Worm (Caenorhabditis elegans) whole organism, late embryonic: ENCODE data around the gene ain-1.

Experiments
- C08G9.2 ChIP-seq: sonication (generic microtip); optimal IDR thresholded peaks from 2 replicates; lab custom pipeline; 2016; ENCODE audit warnings: mild to moderate bottlenecking, missing genetic modification characterization, moderate library complexity, missing compliant biosample characterization
- C38D4.7 ChIP-seq: fragments of 200-800 bp; sonication (Bioruptor generic); optimal IDR thresholded peaks from 2 replicates; lab custom pipeline; 2018; ENCODE audit warnings: mild to moderate bottlenecking, missing genetic modification characterization, moderate library complexity, missing compliant biosample characterization
- F13H6.1 ChIP-seq: sonication (generic microtip); optimal IDR thresholded peaks from 2 replicates; lab custom pipeline; 2016; ENCODE audit warnings: missing genetic modification characterization, missing compliant biosample characterization
- T23F11.4 ChIP-seq: fragments of 200-800 bp; sonication (Bioruptor generic); optimal IDR thresholded peaks from 2 replicates; lab custom pipeline; 2018; ENCODE audit warnings: mild to moderate bottlenecking, missing genetic modification characterization, missing compliant biosample characterization
- Y22D7AL.16 ChIP-seq: sonication (generic microtip); optimal IDR thresholded peaks from 2 replicates; lab custom pipeline; 2016; ENCODE audit warnings: missing genetic modification characterization, missing compliant biosample characterization
- ahr-1 ChIP-seq: sonication (generic microtip); optimal IDR thresholded peaks from 2 replicates; lab custom pipeline; 2016; ENCODE audit warnings: missing genetic modification characterization, missing compliant biosample characterization
- ama-1 ChIP-seq: fragments of 150-350 bp; optimal IDR thresholded peaks from 2 replicates; lab custom pipeline; 2014
- ceh-14 ChIP-seq: sonication (generic microtip); optimal IDR thresholded peaks from 2 replicates; lab custom pipeline; 2016; ENCODE audit warnings: missing genotype, missing genetic modification characterization, missing compliant biosample characterization
- ceh-18 ChIP-seq: sonication (generic microtip); optimal IDR thresholded peaks from 2 replicates; lab custom pipeline; 2016; ENCODE audit warnings: missing genetic modification characterization, missing compliant biosample characterization
- ceh-19 ChIP-seq: fragments of 200-800 bp; sonication (Bioruptor generic); optimal IDR thresholded peaks from 2 replicates; lab custom pipeline; 2018; ENCODE audit warnings: mild to moderate bottlenecking, missing genetic modification characterization, missing compliant biosample characterization
- ceh-2 ChIP-seq: sonication (generic microtip); optimal IDR thresholded peaks from 2 replicates; lab custom pipeline; 2016; ENCODE audit warnings: missing genotype, missing genetic modification characterization, missing compliant biosample characterization
- ceh-22 ChIP-seq: sonication (generic microtip); optimal IDR thresholded peaks from 2 replicates; lab custom pipeline; 2017; ENCODE audit warnings: missing biosample characterization, missing genetic modification characterization
- ceh-24 ChIP-seq: sonication (generic microtip); optimal IDR thresholded peaks from 2 replicates; lab custom pipeline; 2016; ENCODE audit warnings: mild to moderate bottlenecking, missing genetic modification characterization, missing compliant biosample characterization
- ceh-30 ChIP-seq: fragments of 150-350 bp; optimal IDR thresholded peaks from 2 replicates; lab custom pipeline; 2014; ENCODE audit warnings: missing biosample characterization, missing genetic modification characterization
- ceh-31 ChIP-seq: sonication (generic microtip); optimal IDR thresholded peaks from 2 replicates; lab custom pipeline; 2016; ENCODE audit warnings: missing genetic modification characterization, missing compliant biosample characterization
- ceh-34 ChIP-seq: sonication (generic microtip); optimal IDR thresholded peaks from 2 replicates; lab custom pipeline; 2016; ENCODE audit warnings: mild to moderate bottlenecking, missing genetic modification characterization, missing compliant biosample characterization
- ceh-45 ChIP-seq: fragments of 200-800 bp; sonication (Bioruptor generic); IDR thresholded peaks from 2 replicates; pipeline ENCODE4 v1.3.6; 2022; ENCODE audit warnings: missing genetic modification reagents, missing genetic modification characterization, missing compliant biosample characterization
- ceh-48 ChIP-seq: sonication (generic microtip); optimal IDR thresholded peaks from 2 replicates; lab custom pipeline; 2016; ENCODE audit warnings: missing genetic modification characterization, inconsistent platforms, missing compliant biosample characterization
- ceh-9 ChIP-seq: sonication (generic microtip); optimal IDR thresholded peaks from 2 replicates; lab custom pipeline; 2016; ENCODE audit warnings: mild to moderate bottlenecking, missing genetic modification characterization, inconsistent platforms, missing compliant biosample characterization
- dmd-4 ChIP-seq: sonication (generic microtip); optimal IDR thresholded peaks from 2 replicates; lab custom pipeline; 2016; ENCODE audit warnings: borderline replicate concordance, missing genetic modification characterization, missing compliant biosample characterization
- dve-1 ChIP-seq: sonication (generic microtip); optimal IDR thresholded peaks from 2 replicates; lab custom pipeline; 2017; ENCODE audit warnings: antibody characterized with exemption, mild to moderate bottlenecking, missing genetic modification characterization, missing compliant biosample characterization
- elt-4 ChIP-seq: sonication (generic microtip); optimal IDR thresholded peaks from 2 replicates; lab custom pipeline; 2016; ENCODE audit warnings: missing genetic modification characterization, missing compliant biosample characterization
- eyg-1 ChIP-seq: sonication (generic microtip); optimal IDR thresholded peaks from 2 replicates; lab custom pipeline; 2016; ENCODE audit warnings: missing genotype, missing genetic modification characterization, missing compliant biosample characterization
- fkh-6 ChIP-seq: sonication (generic microtip); optimal IDR thresholded peaks from 2 replicates; lab custom pipeline; 2016; ENCODE audit warnings: missing genetic modification characterization, missing compliant biosample characterization
- gmeb-2 ChIP-seq: sonication (generic microtip); optimal IDR thresholded peaks from 2 replicates; lab custom pipeline; 2016; ENCODE audit warnings: missing genetic modification characterization, inconsistent platforms, missing compliant biosample characterization
- hlh-13 ChIP-seq: fragments of 200-800 bp; sonication (Bioruptor generic); optimal IDR thresholded peaks from 2 replicates; lab custom pipeline; 2018; ENCODE audit warnings: mild to moderate bottlenecking, missing genetic modification characterization, missing compliant biosample characterization
- hlh-15 ChIP-seq: sonication (generic microtip); optimal IDR thresholded peaks from 2 replicates; lab custom pipeline; 2016; ENCODE audit warnings: missing genetic modification characterization, missing compliant biosample characterization
- hlh-30 ChIP-seq: sonication (generic microtip); optimal IDR thresholded peaks from 2 replicates; lab custom pipeline; 2017; ENCODE audit warnings: antibody characterized with exemption, missing genetic modification characterization, missing compliant biosample characterization; ENCODE audit not compliant: insufficient read depth
- hlh-6 ChIP-seq: sonication (generic microtip); optimal IDR thresholded peaks from 2 replicates; lab custom pipeline; 2016; ENCODE audit warnings: missing genotype, missing genetic modification characterization, missing compliant biosample characterization
- hlh-8 ChIP-seq: sonication (generic microtip); optimal IDR thresholded peaks from 2 replicates; lab custom pipeline; 2016; ENCODE audit warnings: missing genotype, missing genetic modification characterization, missing compliant biosample characterization
- lim-6 ChIP-seq: sonication (generic microtip); optimal IDR thresholded peaks from 2 replicates; lab custom pipeline; 2016; ENCODE audit warnings: missing genetic modification characterization, missing compliant biosample characterization
- lin-11 ChIP-seq: fragments of 200-800 bp; sonication (Bioruptor generic); optimal IDR thresholded peaks from 2 replicates; lab custom pipeline; 2018; ENCODE audit warnings: mild to moderate bottlenecking, missing genetic modification characterization, missing compliant biosample characterization
- madf-2 ChIP-seq: sonication (generic microtip); optimal IDR thresholded peaks from 2 replicates; lab custom pipeline; 2017; ENCODE audit warnings: missing genetic modification characterization, missing compliant biosample characterization
- nfya-1 ChIP-seq: sonication (generic microtip); optimal IDR thresholded peaks from 2 replicates; lab custom pipeline; 2017; ENCODE audit warnings: missing genetic modification characterization, mild to moderate bottlenecking, missing compliant biosample characterization, antibody characterized with exemption, moderate library complexity
- nhr-11 ChIP-seq: fragments of 150-350 bp; optimal IDR thresholded peaks from 2 replicates; lab custom pipeline; 2014; ENCODE audit warnings: missing biosample characterization, missing genetic modification characterization
- nhr-232 ChIP-seq: sonication (generic microtip); optimal IDR thresholded peaks from 2 replicates; lab custom pipeline; 2016; ENCODE audit warnings: missing genetic modification characterization, missing compliant biosample characterization
- npax-4 ChIP-seq: sonication (generic microtip); optimal IDR thresholded peaks from 2 replicates; lab custom pipeline; 2016; ENCODE audit warnings: missing genetic modification characterization, missing compliant biosample characterization
- pag-3 ChIP-seq: sonication (generic microtip); optimal IDR thresholded peaks from 2 replicates; lab custom pipeline; 2016; ENCODE audit warnings: missing compliant biosample characterization, missing genetic modification characterization, borderline replicate concordance
- pax-1 ChIP-seq: fragments of 150-350 bp; optimal IDR thresholded peaks from 2 replicates; lab custom pipeline; 2014; ENCODE audit warnings: missing biosample characterization, missing genetic modification characterization
- pha-2 ChIP-seq: sonication (generic microtip); optimal IDR thresholded peaks from 2 replicates; lab custom pipeline; 2017; ENCODE audit warnings: mild to moderate bottlenecking, missing genetic modification characterization, missing compliant biosample characterization
- pqm-1 ChIP-seq: sonication (generic microtip); optimal IDR thresholded peaks from 2 replicates; lab custom pipeline; 2016; ENCODE audit warnings: missing genetic modification characterization, missing compliant biosample characterization
- ref-2 ChIP-seq: sonication (generic microtip); optimal IDR thresholded peaks from 2 replicates; lab custom pipeline; 2016; ENCODE audit warnings: missing genetic modification characterization, missing compliant biosample characterization
- sox-2 ChIP-seq: fragments of 200-800 bp; sonication (Bioruptor generic); IDR thresholded peaks from 2 replicates; pipeline ENCODE4 v1.3.6; 2022; ENCODE audit warnings: missing genetic modification reagents, missing genetic modification characterization, missing compliant biosample characterization
- sox-4 ChIP-seq: sonication (generic microtip); optimal IDR thresholded peaks from 2 replicates; lab custom pipeline; 2017; ENCODE audit warnings: mild to moderate bottlenecking, missing genetic modification characterization, inconsistent platforms, missing compliant biosample characterization
- syd-9 ChIP-seq: sonication (generic microtip); optimal IDR thresholded peaks from 2 replicates; lab custom pipeline; 2016; ENCODE audit warnings: mild to moderate bottlenecking, missing genetic modification characterization, moderate library complexity, missing compliant biosample characterization
- tbx-2 ChIP-seq: sonication (generic microtip); optimal IDR thresholded peaks from 2 replicates; lab custom pipeline; 2016; ENCODE audit warnings: missing genetic modification characterization, missing compliant biosample characterization
- tbx-7 ChIP-seq: sonication (generic microtip); optimal IDR thresholded peaks from 2 replicates; lab custom pipeline; 2016; ENCODE audit warnings: missing genotype, missing genetic modification characterization, missing compliant biosample characterization
- ttx-3 ChIP-seq: sonication (generic microtip); optimal IDR thresholded peaks from 2 replicates; lab custom pipeline; 2016; ENCODE audit warnings: missing genetic modification reagents, missing genetic modification characterization, missing compliant biosample characterization
- unc-3 ChIP-seq, 2 experiments: fragments of 200-800 bp in 1 of 2; sonication (Bioruptor generic) in 1 of 2; sonication (generic microtip) in 1 of 2; conservative IDR thresholded peaks in 1 of 2; optimal IDR thresholded peaks in 1 of 2; 2 replicates each; pipeline versions ENCODE4 v1.3.6 to Lab custom; 2016 to 2022; ENCODE audit warnings: missing compliant biosample characterization in 2 of 2, missing genetic modification characterization in 2 of 2, missing genetic modification reagents in 1 of 2
- unc-42 ChIP-seq: sonication (generic microtip); optimal IDR thresholded peaks from 2 replicates; lab custom pipeline; 2016; ENCODE audit warnings: missing genotype, missing genetic modification characterization, missing compliant biosample characterization
- unc-55 ChIP-seq: sonication (generic microtip); optimal IDR thresholded peaks from 2 replicates; lab custom pipeline; 2017; ENCODE audit warnings: missing biosample characterization, missing genetic modification reagents, missing genetic modification characterization
- unc-86 ChIP-seq: sonication (generic microtip); optimal IDR thresholded peaks from 2 replicates; lab custom pipeline; 2016; ENCODE audit warnings: missing genetic modification characterization, missing compliant biosample characterization
- zip-5 ChIP-seq: sonication (generic microtip); optimal IDR thresholded peaks from 2 replicates; lab custom pipeline; 2016; ENCODE audit warnings: missing genetic modification characterization, missing compliant biosample characterization
- ztf-16 ChIP-seq: sonication (generic microtip); optimal IDR thresholded peaks from 2 replicates; lab custom pipeline; 2017; ENCODE audit warnings: missing genetic modification characterization, missing compliant biosample characterization

Gene ain-1

DNA sequence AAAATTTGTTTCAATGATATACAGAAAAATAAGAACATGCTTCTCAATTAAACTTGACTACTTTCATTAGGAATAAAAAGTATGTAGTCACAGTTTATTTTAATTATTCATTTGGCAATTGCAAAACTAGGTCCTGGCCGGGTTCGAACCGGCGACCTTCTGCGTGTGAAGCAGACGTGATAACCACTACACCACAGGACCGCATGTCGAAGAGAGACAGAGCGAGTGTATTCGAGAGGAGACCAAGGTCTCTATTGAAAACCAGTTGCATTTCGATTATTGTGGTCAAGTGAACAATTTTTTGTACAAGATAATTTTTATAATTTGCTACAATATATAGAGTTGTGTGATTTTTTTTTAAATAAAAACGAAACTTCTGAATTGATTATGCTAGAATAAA, 22.4 kb upstream of the ain-1 start:
- TF ChIP-seq dmd-4 (peak; percentile 23), C38D4.7 (GFP tag; lab: Kevin White, UChicago) (peak; percentile 37), syd-9 (tag; lab: Kevin White, UChicago) (no peak), ama-1 (lab: Kevin White, UChicago) (no peak), nhr-11 (tag; lab: Kevin White, UChicago) (no peak), T23F11.4 (GFP tag; lab: Kevin White, UChicago) (peak; percentile 38), sox-4 (tag; lab: Kevin White, UChicago) (peak; percentile 28), hlh-8 (no peak), ceh-2 (tag; lab: Kevin White, UChicago) (peak; percentile 41), Y22D7AL.16 (peak; percentile 54), madf-2 (tag; lab: Kevin White, UChicago) (peak; percentile 24), ztf-16 (tag; lab: Kevin White, UChicago) (peak; percentile 48), ceh-19 (GFP tag; lab: Kevin White, UChicago) (peak; percentile 60), ceh-9 (tag; lab: Kevin White, UChicago) (no peak), ceh-48 (peak; percentile 28), unc-3 (GFP tag; conservative IDR thresholded peaks at IDR 0.05; lab: Robert Waterston, UW) (peak; percentile 63), unc-3 (tag; optimal IDR thresholded peaks at IDR 0.05; lab: Kevin White, UChicago) (no peak), sox-2 (GFP tag; lab: Robert Waterston, UW) (peak; percentile 9; the same call in 1 of the 2 replicates), tbx-2 (tag; lab: Kevin White, UChicago) (peak; percentile 41), ceh-31 (tag; lab: Kevin White, UChicago) (peak; percentile 37), dve-1 (tag; lab: Kevin White, UChicago) (peak; percentile 36), gmeb-2 (tag; lab: Kevin White, UChicago) (peak; percentile 48), nhr-232 (tag; lab: Kevin White, UChicago) (peak; percentile 41), C08G9.2 (tag; lab: Kevin White, UChicago) (peak; percentile 31), unc-86 (tag; lab: Kevin White, UChicago) (peak; percentile 40), fkh-6 (peak; percentile 49), ceh-30 (no peak), elt-4 (no peak), eyg-1 (no peak), ceh-18 (tag; lab: Kevin White, UChicago) (peak; percentile 18), unc-55 (GFP tag; lab: Kevin White, UChicago) (no peak), pha-2 (tag; lab: Kevin White, UChicago) (no peak), hlh-15 (tag; lab: Kevin White, UChicago) (no peak), ttx-3 (peak; percentile 12), pax-1 (tag; lab: Kevin White, UChicago) (no peak), ceh-45 (GFP tag; lab: Robert Waterston, UW) (no peak), hlh-30 (tag; lab: Kevin White, UChicago) (no peak), ref-2 (tag; lab: Kevin White, UChicago) (peak; percentile 63), unc-42 (no peak), nfya-1 (tag; lab: Kevin White, UChicago) (peak; percentile 38), pqm-1 (no peak), zip-5 (tag; lab: Kevin White, UChicago) (peak; percentile 16), ceh-14 (tag; lab: Kevin White, UChicago) (peak; percentile 43), lim-6 (tag; lab: Kevin White, UChicago) (no peak), npax-4 (no peak), pag-3 (tag; lab: Kevin White, UChicago) (no peak), tbx-7 (tag; lab: Kevin White, UChicago) (no peak), F13H6.1 (no peak), ceh-34 (peak; percentile 22), ceh-22 (tag; lab: Kevin White, UChicago) (no peak), hlh-13 (GFP tag; lab: Kevin White, UChicago) (peak; percentile 38), ceh-24 (tag; lab: Kevin White, UChicago) (no peak), lin-11 (tag; lab: Kevin White, UChicago) (peak; percentile 38), ahr-1 (tag; lab: Kevin White, UChicago) (peak; percentile 23), hlh-6 (peak; percentile 41)
